Fruit fly (Drosophila melanogaster) ovary, adult (tissue): ENCODE data around the gene dib.

ENCODE experiments used
- CG17801 ChIP-seq: fragments of 200-800 bp; optimal IDR thresholded peaks from 2 replicates; lab custom pipeline; 2019; ENCODE audit warnings: missing biosample characterization, mild to moderate bottlenecking, missing genetic modification characterization, moderate library complexity; ENCODE audit not compliant: partially characterized antibody

The dib gene

dm6 chr3L:4113998-4114397 is 51.9 kb downstream of the dib start:
- no peak for TF ChIP-seq CG17801
